Worm (Caenorhabditis elegans) whole organism, L4/young adult: ENCODE measurements around the gene dhhc-14.
"Not testable (repeated sequence)": the region's sequence is repeated elsewhere in the genome, so short reads cannot be mapped to it uniquely, and the experiment has no call there.

Source experiments
- W03F9.2 ChIP-seq: fragments of 150-350 bp; optimal IDR thresholded peaks from 2 replicates; lab custom pipeline; 2014; ENCODE audit warnings: missing biosample characterization, missing genetic modification characterization
- dao-5 ChIP-seq: sonication (generic microtip); optimal IDR thresholded peaks from 2 replicates; lab custom pipeline; 2016; ENCODE audit warnings: missing genotype, missing genetic modification characterization, moderate library complexity, missing compliant biosample characterization
- him-1 ChIP-seq: sonication (generic microtip); optimal IDR thresholded peaks from 2 replicates; lab custom pipeline; 2016; ENCODE audit warnings: missing genotype, missing genetic modification reagents, missing genetic modification characterization, missing compliant biosample characterization

The dhhc-14 gene

ce11 chrX:8551687-8552327 is at the start of gene dhhc-14:
TSS of gene dhhc-14 (plus strand) at chrX:8552277.
- TF ChIP-seq W03F9.2 = no peak
- no peak for TF ChIP-seq him-1 (tag; lab: Kevin White, UChicago)
- TF ChIP-seq dao-5 = no peak

ce11 chrX:8504207-8504606 is 47.9 kb upstream of the dhhc-14 start:
- no peak for TF ChIP-seq him-1 (tag; lab: Kevin White, UChicago)
- TF ChIP-seq dao-5 = no peak
- no peak for TF ChIP-seq W03F9.2

- no peak for TF ChIP-seq him-1 (tag; lab: Kevin White, UChicago)
- TF ChIP-seq dao-5 = no peak
- TF ChIP-seq W03F9.2 = no peak
Observed at ce11 chrX:8507053-8507452, 45.0 kb upstream of the dhhc-14 start.

ce11 chrX:8507576-8507975 is 44.5 kb upstream of the dhhc-14 start, which contains the start of gene H03E18.1:
TSS of gene H03E18.1 (plus strand) at chrX:8507876.
- TF ChIP-seq W03F9.2 (no peak), dao-5 (no peak), him-1 (tag; lab: Kevin White, UChicago) (no peak)

ce11 chrX:8509088-8509487 is 43.0 kb upstream of the dhhc-14 start:
- TF ChIP-seq W03F9.2 (no peak), him-1 (tag; lab: Kevin White, UChicago) (no peak), dao-5 (no peak)

- TF ChIP-seq dao-5 (no peak), him-1 (tag; lab: Kevin White, UChicago) (no peak), W03F9.2 (no peak)
Observed at ce11 chrX:8520402-8520801, 31.7 kb upstream of the dhhc-14 start, which contains the start of gene H03E18.2. TSS of gene H03E18.2 (minus strand) at chrX:8520502.

- TF ChIP-seq him-1 (tag; lab: Kevin White, UChicago) (no peak), W03F9.2 (no peak), dao-5 (no peak)
Observed at ce11 chrX:8521614-8522013, 30.5 kb upstream of the dhhc-14 start, which contains the start of gene C03G5.14. TSS of gene C03G5.14 (plus strand) at chrX:8521914.

DNA sequence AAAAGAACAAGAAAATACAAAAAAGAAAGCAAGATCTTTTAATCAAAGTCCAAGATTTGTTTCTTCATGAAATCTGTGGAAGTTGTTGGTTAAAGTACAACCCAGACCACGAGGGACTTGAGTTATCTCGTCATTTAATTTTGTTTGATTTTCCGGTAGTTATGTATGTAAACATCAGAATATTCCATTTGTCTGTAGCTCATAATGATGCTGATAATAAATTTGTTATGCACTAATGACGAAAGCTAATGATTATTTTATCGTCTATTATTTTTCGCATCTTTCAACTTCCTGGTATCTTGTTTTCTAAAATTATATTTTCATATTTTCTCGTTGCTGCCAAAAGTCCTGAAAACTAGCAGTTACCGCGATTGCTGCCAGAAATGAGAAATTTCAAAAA is 29.1 kb upstream of the dhhc-14 start:
- no peak for TF ChIP-seq him-1 (tag; lab: Kevin White, UChicago)
- no peak for TF ChIP-seq W03F9.2
- no peak for TF ChIP-seq dao-5

DNA sequence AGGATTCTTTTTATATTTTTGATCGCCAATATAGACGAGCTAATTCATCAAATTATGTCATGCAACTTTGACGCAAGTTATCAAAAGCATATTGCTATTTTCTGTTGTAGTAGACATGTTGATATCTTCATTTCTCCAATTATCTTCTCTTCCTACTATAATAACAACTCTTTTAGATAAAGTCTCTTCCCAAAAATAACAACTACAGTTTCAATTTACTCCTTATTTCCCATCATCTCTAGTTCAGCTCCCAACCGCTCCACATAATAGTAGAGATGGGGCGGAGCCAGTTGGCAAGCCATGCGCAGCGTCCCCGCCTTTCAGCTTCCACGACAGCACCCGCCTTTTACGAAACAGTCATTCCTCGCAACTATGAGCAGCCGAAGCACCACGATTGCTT is 24.1 kb upstream of the dhhc-14 start, which contains the start of gene flp-5:
Gene flp-5, plus strand, starts transcription at position 301 of the 400 bp plus-strand sequence.
- TF ChIP-seq him-1 (tag; lab: Kevin White, UChicago) (no peak), W03F9.2 (no peak), dao-5 (no peak)

DNA sequence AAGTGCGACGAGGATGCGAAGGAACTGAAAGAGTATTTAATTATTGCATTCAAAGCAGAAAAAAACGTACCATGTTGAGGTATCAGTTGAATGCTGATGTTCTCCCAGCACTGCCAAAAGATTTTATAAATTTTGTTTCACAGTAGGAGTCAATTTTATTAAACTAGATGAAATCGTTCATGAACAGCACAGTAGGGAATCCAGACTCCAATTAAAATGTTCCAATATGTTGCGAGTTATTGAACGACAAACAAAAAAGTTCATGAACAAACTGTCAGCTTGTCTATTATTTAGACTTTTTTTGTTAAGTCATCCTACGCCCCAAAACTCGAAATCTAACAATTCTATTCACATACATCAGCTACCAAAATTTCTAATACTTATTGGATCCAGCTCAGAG is 17.1 kb upstream of the dhhc-14 start, which contains the start of gene nspc-1:
Gene nspc-1, minus strand, starts transcription at position 101 of the 400 bp plus-strand sequence.
- not testable (repeated sequence) for TF ChIP-seq him-1 (tag; lab: Kevin White, UChicago); dao-5; W03F9.2

ce11 chrX:8536791-8537190 is 15.3 kb upstream of the dhhc-14 start, which contains the start of gene nspc-3:
TSS of gene nspc-3 (plus strand) at chrX:8537091.
- no peak for TF ChIP-seq W03F9.2
- TF ChIP-seq him-1 (tag; lab: Kevin White, UChicago) = no peak
- TF ChIP-seq dao-5 = no peak

DNA sequence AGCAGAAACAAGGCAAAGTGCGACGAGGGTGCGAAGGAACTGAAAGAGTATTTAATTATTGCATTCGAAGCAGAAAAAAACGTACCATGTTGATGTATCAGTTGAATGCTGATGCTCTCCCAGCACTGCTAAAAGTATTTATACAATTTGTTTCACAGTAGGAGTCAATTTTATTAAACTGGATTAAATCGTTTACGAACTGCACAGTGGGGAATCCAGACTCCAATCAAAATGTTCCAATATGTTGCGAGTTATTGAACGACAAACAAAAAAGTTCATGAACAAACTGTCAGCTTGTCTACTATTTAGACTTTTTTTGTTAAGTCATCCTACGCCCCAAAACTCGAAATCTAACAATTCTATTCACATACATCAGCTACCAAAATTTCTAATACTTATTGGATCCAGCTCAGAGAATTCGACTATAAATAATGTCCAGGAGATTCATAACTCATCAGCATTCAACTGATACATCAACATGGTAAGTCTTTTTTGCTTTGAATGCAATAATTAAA is 13.8 kb upstream of the dhhc-14 start, which contains the start of the genes nspc-4 and nspc-5:
Gene nspc-4, minus strand, starts transcription at position 101 of the 515 bp plus-strand sequence.
Gene nspc-5, plus strand, starts transcription at position 465 of the 515 bp plus-strand sequence.
- not testable (repeated sequence) for TF ChIP-seq W03F9.2; dao-5; him-1 (tag; lab: Kevin White, UChicago)

DNA sequence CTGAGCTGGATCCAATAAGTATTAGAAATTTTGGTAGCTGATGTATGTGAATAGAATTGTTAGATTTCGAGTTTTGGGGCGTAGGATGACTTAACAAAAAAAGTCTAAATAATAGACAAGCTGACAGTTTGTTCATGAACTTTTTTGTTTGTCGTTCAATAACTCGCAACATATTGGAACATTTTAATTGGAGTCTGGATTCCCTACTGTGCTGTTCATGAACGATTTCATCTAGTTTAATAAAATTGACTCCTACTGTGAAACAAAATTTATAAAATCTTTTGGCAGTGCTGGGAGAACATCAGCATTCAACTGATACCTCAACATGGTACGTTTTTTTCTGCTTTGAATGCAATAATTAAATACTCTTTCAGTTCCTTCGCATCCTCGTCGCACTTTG is 10.5 kb upstream of the dhhc-14 start, which contains the start of gene nspc-7:
Gene nspc-7, plus strand, starts transcription at position 301 of the 400 bp plus-strand sequence.
- not testable (repeated sequence) for TF ChIP-seq him-1 (tag; lab: Kevin White, UChicago); W03F9.2; dao-5

- TF ChIP-seq W03F9.2 = peak; percentile 78
- peak; percentile 29 for TF ChIP-seq him-1 (tag; lab: Kevin White, UChicago)
- TF ChIP-seq dao-5 = no peak
Observed at ce11 chrX:8545971-8546442, 6.1 kb upstream of the dhhc-14 start, which contains the start of gene sdha-1. TSS of gene sdha-1 (minus strand) at chrX:8546021.

DNA sequence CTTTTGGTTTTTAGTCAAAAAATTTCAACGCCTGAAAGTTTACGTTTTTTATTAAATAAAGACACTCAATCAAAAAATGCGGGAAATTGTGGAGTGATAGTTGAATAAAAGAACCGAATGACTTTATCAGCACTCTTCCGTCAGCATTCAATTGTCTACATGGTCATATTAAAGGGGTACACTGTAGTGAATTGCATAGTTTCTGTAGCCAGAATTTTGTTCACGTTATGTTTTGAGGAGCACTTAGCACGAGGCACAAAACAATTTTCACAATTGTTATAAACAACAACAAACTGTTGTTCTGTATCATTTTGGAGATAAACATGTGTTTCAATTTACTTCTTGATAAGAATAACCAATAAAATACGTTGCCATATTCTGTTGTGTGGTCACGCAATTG is 3.1 kb upstream of the dhhc-14 start, which contains the start of gene D2021.4:
Gene D2021.4, minus strand, starts transcription at position 48 of the 400 bp plus-strand sequence.
- TF ChIP-seq him-1 (tag; lab: Kevin White, UChicago) (no peak), W03F9.2 (no peak), dao-5 (no peak)
